Fruit fly (Drosophila melanogaster) whole organism, pupa: Measurements from ENCODE around the gene CG7550.

Experiments
- CG15710 ChIP-seq: fragments of 200-800 bp; sonication (Bioruptor generic); optimal IDR thresholded peaks from 2 replicates; lab custom pipeline; 2018; ENCODE audit warnings: missing biosample characterization, mild to moderate bottlenecking, missing genetic modification characterization, moderate library complexity
- CG4496 ChIP-seq: fragments of 200-800 bp; sonication (Bioruptor generic); IDR thresholded peaks from 3 replicates; pipeline ENCODE4 v1.3.6; 2022; ENCODE audit warnings: missing biosample characterization, missing genetic modification characterization
- Pif1B ChIP-seq: fragments of 200-800 bp; sonication (Bioruptor generic); optimal IDR thresholded peaks from 3 replicates; lab custom pipeline; 2016; ENCODE audit warnings: missing biosample characterization, missing genetic modification characterization

DNA sequence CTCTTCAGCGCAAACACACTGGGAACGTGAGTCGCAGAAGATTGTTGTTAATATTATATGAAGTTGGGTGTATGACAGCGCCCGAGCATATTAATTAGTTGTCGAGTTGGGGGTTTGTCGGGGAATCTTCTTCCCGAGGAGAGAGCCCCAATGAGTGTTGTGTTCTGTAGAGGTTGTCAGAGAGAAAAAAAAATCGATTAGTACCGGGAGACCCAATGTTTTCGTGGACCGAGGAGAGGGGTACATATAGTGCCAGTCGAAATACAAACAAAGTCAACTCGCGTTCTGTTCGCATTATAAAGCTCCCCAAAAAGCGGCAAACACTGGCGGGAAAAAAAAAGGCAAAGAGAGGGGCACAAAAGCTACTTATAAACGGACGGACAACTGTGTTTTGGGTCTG is 50.5 kb downstream of the CG7550 start:
- TF ChIP-seq Pif1B (GFP tag; lab: Kevin White, UChicago), result no peak
- TF ChIP-seq CG15710 (tag; lab: Kevin White, UChicago), result no peak
- TF ChIP-seq CG4496 (GFP tag; lab: Robert Waterston, UW), result no peak
